Worm (Caenorhabditis elegans) whole organism, L1 larva: Measurements from ENCODE around the gene ZK856.11.
A peak's percentile ranks its signal among the peaks of the same experiment; 100 is the strongest.

Source experiments
- C04F5.9 ChIP-seq: sonication (generic microtip); optimal IDR thresholded peaks from 2 replicates; lab custom pipeline; 2016; ENCODE audit warnings: missing genetic modification characterization, missing compliant biosample characterization
- C16A3.4 ChIP-seq: fragments of 150-350 bp; optimal IDR thresholded peaks from 2 replicates; lab custom pipeline; 2014; ENCODE audit warnings: missing biosample characterization, missing genetic modification characterization
- C34B4.2 ChIP-seq: sonication (generic microtip); optimal IDR thresholded peaks from 2 replicates; lab custom pipeline; 2017; ENCODE audit warnings: mild to moderate bottlenecking, missing genetic modification characterization, missing compliant biosample characterization
- Y116A8C.19 ChIP-seq: sonication (generic microtip); optimal IDR thresholded peaks from 2 replicates; lab custom pipeline; 2016; ENCODE audit warnings: missing compliant biosample characterization, missing genetic modification characterization, borderline replicate concordance
- alr-1 ChIP-seq: fragments of 200-800 bp; sonication (Bioruptor generic); optimal IDR thresholded peaks from 2 replicates; lab custom pipeline; 2018; ENCODE audit warnings: borderline replicate concordance, mild to moderate bottlenecking, missing genetic modification characterization, missing compliant biosample characterization
- blmp-1 ChIP-seq: fragments of 150-350 bp; optimal IDR thresholded peaks from 2 replicates; lab custom pipeline; 2014; ENCODE audit warnings: missing biosample characterization, missing genetic modification characterization
- ceh-63 ChIP-seq: fragments of 200-800 bp; sonication (Bioruptor generic); optimal IDR thresholded peaks from 2 replicates; lab custom pipeline; 2018; ENCODE audit warnings: mild to moderate bottlenecking, missing genetic modification characterization, missing compliant biosample characterization
- ceh-82 ChIP-seq, 3 experiments: fragments of 150-350 bp in 1 of 3; sonication (generic microtip) in 2 of 3; optimal IDR thresholded peaks; 2 replicates each; lab custom pipeline; 2014 to 2017; ENCODE audit warnings: missing biosample characterization in 3 of 3, missing genetic modification characterization in 3 of 3
- ceh-90 ChIP-seq: sonication (generic microtip); optimal IDR thresholded peaks from 2 replicates; lab custom pipeline; 2016; ENCODE audit warnings: missing genetic modification characterization, missing compliant biosample characterization
- ces-1 ChIP-seq: fragments of 150-350 bp; optimal IDR thresholded peaks from 2 replicates; lab custom pipeline; 2014; ENCODE audit warnings: missing biosample characterization, missing genetic modification reagents, missing genetic modification characterization
- dpl-1 ChIP-seq, 3 experiments: fragments of 150-350 bp in 2 of 3; sonication (generic microtip) in 1 of 3; optimal IDR thresholded peaks; 2 replicates each; lab custom pipeline; 2014 to 2017; ENCODE audit warnings: missing biosample characterization in 3 of 3, missing genetic modification characterization in 3 of 3, missing genetic modification reagents in 3 of 3
- dsc-1 ChIP-seq: sonication (generic microtip); optimal IDR thresholded peaks from 2 replicates; lab custom pipeline; 2016; ENCODE audit warnings: mild to moderate bottlenecking, missing genetic modification characterization, missing compliant biosample characterization
- efl-1 ChIP-seq, 4 experiments: fragments of 150-350 bp; optimal IDR thresholded peaks in 3 of 4; peaks in 1 of 4; 1 replicate in 1 of 4; 2 replicates in 3 of 4; lab custom pipeline; 2014; ENCODE audit warnings: missing biosample characterization in 2 of 4, missing genetic modification characterization in 2 of 4, missing genetic modification reagents in 2 of 4
- egl-13 ChIP-seq: sonication (generic microtip); optimal IDR thresholded peaks from 2 replicates; lab custom pipeline; 2016; ENCODE audit warnings: missing genotype, missing genetic modification reagents, missing genetic modification characterization, missing compliant biosample characterization
- egl-27 ChIP-seq, 2 experiments: fragments of 150-350 bp in 1 of 2; sonication (generic microtip); optimal IDR thresholded peaks; 3 replicates each; lab custom pipeline; 2017 to 2018; ENCODE audit warnings: missing biosample characterization in 2 of 2, missing genetic modification characterization in 2 of 2, missing genetic modification reagents in 2 of 2
- elt-2 ChIP-seq: sonication (generic microtip); optimal IDR thresholded peaks from 2 replicates; lab custom pipeline; 2016; ENCODE audit warnings: missing genetic modification characterization, mild to moderate bottlenecking, inconsistent platforms, missing compliant biosample characterization, missing genetic modification reagents
- ets-5 ChIP-seq: fragments of 200-800 bp; sonication (Bioruptor generic); IDR thresholded peaks from 2 replicates; pipeline ENCODE4 v1.3.6; 2022; ENCODE audit warnings: missing genetic modification characterization, missing compliant biosample characterization
- fkh-4 ChIP-seq: sonication (generic microtip); optimal IDR thresholded peaks from 2 replicates; lab custom pipeline; 2016; ENCODE audit warnings: missing compliant biosample characterization, missing genetic modification characterization, borderline replicate concordance
- fkh-8 ChIP-seq: sonication (generic microtip); optimal IDR thresholded peaks from 2 replicates; lab custom pipeline; 2016; ENCODE audit warnings: mild to moderate bottlenecking, missing genetic modification characterization, missing compliant biosample characterization
- fos-1 ChIP-seq: fragments of 150-350 bp; optimal IDR thresholded peaks from 2 replicates; lab custom pipeline; 2014; ENCODE audit warnings: missing biosample characterization, missing genetic modification characterization
- grh-1 ChIP-seq: fragments of 200-800 bp; sonication (Bioruptor generic); IDR thresholded peaks from 2 replicates; pipeline ENCODE4 v1.3.6; 2022; ENCODE audit warnings: missing genetic modification reagents, missing genetic modification characterization, missing compliant biosample characterization
- hpl-2 ChIP-seq: fragments of 150-350 bp; optimal IDR thresholded peaks from 2 replicates; lab custom pipeline; 2014; ENCODE audit warnings: missing biosample characterization, missing genetic modification reagents, missing genetic modification characterization
- irx-1 ChIP-seq: sonication (generic microtip); optimal IDR thresholded peaks from 2 replicates; lab custom pipeline; 2016; ENCODE audit warnings: missing genetic modification characterization, missing compliant biosample characterization
- isw-1 ChIP-seq: fragments of 200-800 bp; sonication (Bioruptor generic); IDR thresholded peaks from 2 replicates; pipeline ENCODE4 v1.3.6; 2022; ENCODE audit warnings: missing genetic modification characterization, missing compliant biosample characterization
- lin-14 ChIP-seq: fragments of 200-800 bp; sonication (Bioruptor generic); optimal IDR thresholded peaks from 2 replicates; lab custom pipeline; 2018; ENCODE audit warnings: mild to moderate bottlenecking, missing genetic modification characterization, moderate library complexity, missing compliant biosample characterization
- lin-15B ChIP-seq: fragments of 150-350 bp; sonication (generic microtip); optimal IDR thresholded peaks from 3 replicates; lab custom pipeline; 2014; ENCODE audit warnings: missing biosample characterization, missing genetic modification characterization
- lsy-2 ChIP-seq, 2 experiments: fragments of 150-350 bp; optimal IDR thresholded peaks; 2 replicates each; lab custom pipeline; 2014; ENCODE audit warnings: missing biosample characterization in 2 of 2, missing genetic modification characterization in 2 of 2
- mab-9 ChIP-seq: fragments of 200-800 bp; sonication (Bioruptor generic); IDR thresholded peaks from 2 replicates; pipeline ENCODE4 v1.3.6; 2022; ENCODE audit warnings: missing genetic modification reagents, missing genetic modification characterization, missing compliant biosample characterization
- mef-2 ChIP-seq: fragments of 150-350 bp; optimal IDR thresholded peaks from 2 replicates; lab custom pipeline; 2014; ENCODE audit warnings: missing biosample characterization, missing genetic modification characterization
- nhr-11 ChIP-seq: fragments of 150-350 bp; optimal IDR thresholded peaks from 2 replicates; lab custom pipeline; 2014; ENCODE audit warnings: missing biosample characterization, missing genetic modification characterization
- nhr-12 ChIP-seq: sonication (generic microtip); optimal IDR thresholded peaks from 2 replicates; lab custom pipeline; 2017; ENCODE audit warnings: missing biosample characterization, missing genetic modification characterization
- nhr-19 ChIP-seq: fragments of 200-800 bp; sonication (Bioruptor generic); conservative IDR thresholded peaks from 2 replicates; pipeline ENCODE4 v1.3.6; 2022; ENCODE audit warnings: missing genetic modification characterization, missing compliant biosample characterization
- nhr-237 ChIP-seq: fragments of 150-350 bp; optimal IDR thresholded peaks from 2 replicates; lab custom pipeline; 2014; ENCODE audit warnings: missing biosample characterization, missing genetic modification characterization
- nhr-28 ChIP-seq: fragments of 150-350 bp; optimal IDR thresholded peaks from 2 replicates; lab custom pipeline; 2014; ENCODE audit warnings: missing biosample characterization, missing genetic modification characterization
- nhr-76 ChIP-seq: sonication (generic microtip); optimal IDR thresholded peaks from 2 replicates; lab custom pipeline; 2017; ENCODE audit warnings: missing biosample characterization, missing genetic modification characterization
- nhr-77 ChIP-seq: fragments of 150-350 bp; optimal IDR thresholded peaks from 2 replicates; lab custom pipeline; 2014; ENCODE audit warnings: missing biosample characterization, missing genetic modification characterization
- nhr-84 ChIP-seq: sonication (generic microtip); optimal IDR thresholded peaks from 2 replicates; lab custom pipeline; 2017; ENCODE audit warnings: missing biosample characterization, missing genetic modification characterization
- nhr-85 ChIP-seq: sonication (generic microtip); peaks from one replicate; lab custom pipeline; 2016; ENCODE audit warnings: missing genetic modification characterization, inconsistent platforms, missing compliant biosample characterization
- nhr-90 ChIP-seq: sonication (generic microtip); optimal IDR thresholded peaks from 2 replicates; lab custom pipeline; 2016; ENCODE audit warnings: mild to moderate bottlenecking, missing genetic modification characterization, missing compliant biosample characterization; ENCODE audit not compliant: poor library complexity
- pag-3 ChIP-seq: sonication (generic microtip); optimal IDR thresholded peaks from 2 replicates; lab custom pipeline; 2017; ENCODE audit warnings: missing genetic modification characterization, mild to moderate bottlenecking, missing compliant biosample characterization, antibody characterized with exemption, borderline replicate concordance; ENCODE audit not compliant: insufficient read depth
- pax-3 ChIP-seq: fragments of 200-800 bp; sonication (Bioruptor generic); optimal IDR thresholded peaks from 2 replicates; lab custom pipeline; 2018; ENCODE audit warnings: mild to moderate bottlenecking, missing genetic modification characterization, moderate library complexity, missing compliant biosample characterization
- pqm-1 ChIP-seq: sonication (generic microtip); optimal IDR thresholded peaks from 3 replicates; lab custom pipeline; 2017; ENCODE audit warnings: missing biosample characterization, missing genetic modification characterization
- skn-1 ChIP-seq: fragments of 150-350 bp; optimal IDR thresholded peaks from 2 replicates; lab custom pipeline; 2014; ENCODE audit warnings: missing biosample characterization, missing genetic modification characterization
- snpc-4 ChIP-seq: fragments of 150-350 bp; optimal IDR thresholded peaks from 2 replicates; lab custom pipeline; 2014; ENCODE audit warnings: missing biosample characterization, missing genetic modification characterization
- snu-23 ChIP-seq: sonication (generic microtip); optimal IDR thresholded peaks from 2 replicates; lab custom pipeline; 2016; ENCODE audit warnings: missing genetic modification characterization, missing compliant biosample characterization
- sox-4 ChIP-seq: sonication (generic microtip); optimal IDR thresholded peaks from 2 replicates; lab custom pipeline; 2016; ENCODE audit warnings: missing genetic modification characterization, missing compliant biosample characterization
- tbx-2 ChIP-seq: sonication (generic microtip); optimal IDR thresholded peaks from 2 replicates; lab custom pipeline; 2016; ENCODE audit warnings: missing genetic modification characterization, missing compliant biosample characterization
- tlp-1 ChIP-seq: fragments of 150-350 bp; optimal IDR thresholded peaks from 2 replicates; lab custom pipeline; 2014; ENCODE audit warnings: missing biosample characterization, missing genetic modification characterization
- unc-62 ChIP-seq: fragments of 150-350 bp; optimal IDR thresholded peaks from 2 replicates; lab custom pipeline; 2014; ENCODE audit warnings: missing biosample characterization, missing genetic modification reagents, missing genetic modification characterization
- vab-15 ChIP-seq: sonication (generic microtip); optimal IDR thresholded peaks from 2 replicates; lab custom pipeline; 2017; ENCODE audit warnings: missing genotype, mild to moderate bottlenecking, missing genetic modification characterization, missing compliant biosample characterization
- xbp-1 ChIP-seq: sonication (generic microtip); optimal IDR thresholded peaks from 2 replicates; lab custom pipeline; 2016; ENCODE audit warnings: missing genetic modification characterization, missing compliant biosample characterization
- zag-1 ChIP-seq: fragments of 150-350 bp; optimal IDR thresholded peaks from 2 replicates; lab custom pipeline; 2014; ENCODE audit warnings: missing biosample characterization, missing genetic modification characterization
- ztf-4 ChIP-seq: fragments of 150-350 bp; optimal IDR thresholded peaks from 2 replicates; lab custom pipeline; 2014; ENCODE audit warnings: missing biosample characterization, missing genetic modification characterization

The ZK856.11 gene

DNA sequence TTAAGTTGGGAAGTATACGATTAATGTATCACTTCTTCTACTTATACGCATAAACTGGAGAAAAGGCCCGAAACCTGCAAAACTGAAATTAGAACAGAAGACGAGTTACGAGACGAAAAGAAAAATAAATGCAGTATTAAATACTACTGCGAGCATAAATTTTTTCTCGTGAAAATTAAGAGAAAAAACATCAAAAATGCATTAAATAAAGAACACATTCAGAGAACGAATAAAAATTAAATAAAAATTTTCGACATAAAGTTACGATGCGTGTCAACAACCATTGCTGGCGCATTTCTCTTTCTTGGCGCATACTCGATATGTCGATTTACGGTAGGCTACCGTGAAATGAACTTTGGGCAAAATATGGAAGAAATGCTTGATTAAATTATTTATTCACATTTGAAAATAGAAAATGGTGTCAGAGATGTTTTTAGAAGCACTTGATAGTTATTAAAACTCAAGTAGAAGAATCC lies at the start of gene ZK856.11, which contains the start of gene ZK856.19:
Gene ZK856.11, minus strand, starts transcription at position 76 of the 476 bp plus-strand sequence.
Gene ZK856.19, minus strand, starts transcription at position 51 of the 476 bp plus-strand sequence.
- TF ChIP-seq vab-15 (tag; lab: Kevin White, UChicago) (no peak), efl-1 (optimal IDR thresholded peaks at IDR 0.05; lab: Kevin White, UChicago) (peak; percentile 63 to 74), efl-1 (GFP tag; optimal IDR thresholded peaks at IDR 0.05 in 1 of 2; lab: Kevin White, UChicago) (peak; percentile 66 to 97), grh-1 (peak; percentile 55; the same call in 1 of the 2 replicates), nhr-28 (tag; lab: Kevin White, UChicago) (no peak), nhr-77 (peak; percentile 24), snpc-4 (tag; lab: Kevin White, UChicago) (peak; percentile 69), mab-9 (GFP tag; lab: Robert Waterston, UW) (no peak), nhr-12 (tag; lab: Kevin White, UChicago) (no peak), dsc-1 (tag; lab: Kevin White, UChicago) (peak; percentile 69), lsy-2 (tag; optimal IDR thresholded peaks at IDR 0.05; lab: Kevin White, UChicago) (peak; percentile 79 to 88), tbx-2 (peak; percentile 78), pqm-1 (no peak), hpl-2 (GFP tag; lab: Kevin White, UChicago) (no peak), zag-1 (no peak), alr-1 (tag; lab: Kevin White, UChicago) (no peak), nhr-84 (no peak), xbp-1 (tag; lab: Kevin White, UChicago) (peak; percentile 77), elt-2 (tag; lab: Kevin White, UChicago) (peak; percentile 31), dpl-1 (GFP tag; optimal IDR thresholded peaks at IDR 0.05; lab: Kevin White, UChicago) (peak; percentile 58 to 73 (median 72)), C34B4.2 (no peak), ceh-63 (no peak), skn-1 (tag; lab: Kevin White, UChicago) (peak; percentile 37), ets-5 (GFP tag; lab: Robert Waterston, UW) (no peak), ceh-90 (tag; lab: Kevin White, UChicago) (no peak), isw-1 (GFP tag; lab: Robert Waterston, UW) (peak; percentile 58), pax-3 (no peak), C04F5.9 (tag; lab: Kevin White, UChicago) (no peak), tlp-1 (tag; lab: Kevin White, UChicago) (no peak), pag-3 (tag; lab: Kevin White, UChicago) (no peak), C16A3.4 (tag; lab: Kevin White, UChicago) (peak; percentile 68), snu-23 (GFP tag; lab: Kevin White, UChicago) (peak; percentile 79), nhr-237 (tag; lab: Kevin White, UChicago) (no peak), ztf-4 (no peak), nhr-11 (tag; lab: Kevin White, UChicago) (peak; percentile 33), fkh-4 (tag; lab: Kevin White, UChicago) (no peak), Y116A8C.19 (no peak), sox-4 (tag; lab: Kevin White, UChicago) (peak; percentile 0), blmp-1 (peak; percentile 76), unc-62 (GFP tag; lab: Kevin White, UChicago) (no peak), ceh-82 (tag; optimal IDR thresholded peaks at IDR 0.05; lab: Kevin White, UChicago) (peak; percentile 21 to 47 (median 40)), lin-14 (GFP tag; lab: Kevin White, UChicago) (peak; percentile 69), lin-15B (tag; lab: Kevin White, UChicago) (peak; percentile 78), fos-1 (tag; lab: Kevin White, UChicago) (peak; percentile 27), nhr-90 (tag; lab: Kevin White, UChicago) (peak; percentile 78), fkh-8 (tag; lab: Kevin White, UChicago) (no peak), egl-27 (tag; optimal IDR thresholded peaks at IDR 0.05; lab: Kevin White, UChicago) (no peak), irx-1 (tag; lab: Kevin White, UChicago) (peak; percentile 40), nhr-85 (tag; lab: Kevin White, UChicago) (peak; percentile 86), nhr-76 (tag; lab: Kevin White, UChicago) (no peak), egl-13 (tag; lab: Kevin White, UChicago) (no peak), nhr-19 (peak; percentile 75), ces-1 (GFP tag; lab: Kevin White, UChicago) (no peak), mef-2 (no peak)
